Worm (Caenorhabditis elegans): ENCODE measurements around the gene Y39A1A.3.
A peak's percentile ranks its signal among the peaks of the same experiment; 100 is the strongest.

Gene Y39A1A.3

DNA sequence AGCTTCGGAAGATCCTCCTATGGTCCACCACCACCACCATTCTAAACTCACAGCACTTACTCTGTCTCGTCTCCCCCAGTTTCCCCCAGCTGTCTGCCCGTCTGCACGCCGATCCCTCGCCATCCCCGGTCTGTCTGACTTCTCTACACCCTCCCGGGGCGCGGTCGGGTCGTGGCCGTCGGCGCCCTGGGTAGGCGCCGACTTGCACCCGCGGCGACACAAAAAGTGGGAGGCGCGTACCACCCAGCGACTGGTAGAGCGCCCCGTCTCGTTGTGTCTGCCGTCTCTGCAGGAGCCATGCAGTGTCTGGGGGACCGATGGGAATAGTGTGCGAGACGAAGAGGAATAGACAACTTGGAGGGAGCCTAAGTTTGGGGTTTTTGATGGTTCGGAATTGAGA lies 37.7 kb upstream of the Y39A1A.3 start (continued):
- TF ChIP-seq mbf-1 (tag; optimal IDR thresholded peaks at IDR 0.05) (no peak), blmp-1 (tag; optimal IDR thresholded peaks at IDR 0.05; ENCODE audit: insufficient read depth) (peak; percentile 57), nhr-237 (tag; optimal IDR thresholded peaks at IDR 0.05) (no peak), ceh-82 (tag; optimal IDR thresholded peaks at IDR 0.05) (peak; percentile 83)

DNA sequence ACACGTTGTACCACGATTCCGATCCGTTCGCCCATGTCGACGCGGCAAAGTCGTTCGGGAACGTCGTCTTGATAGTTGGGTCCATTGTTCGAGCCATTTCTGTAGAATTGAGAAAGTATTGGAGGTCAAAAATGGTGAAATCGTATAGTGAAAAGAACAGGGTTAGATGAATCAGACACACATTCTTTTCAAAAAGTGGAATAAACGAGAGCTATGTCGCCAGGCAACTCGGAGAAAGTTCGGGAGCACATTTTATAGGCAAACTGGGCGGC lies 37.1 kb upstream of the Y39A1A.3 start, which contains the start of gene Y39A1A.9:
TSS of gene Y39A1A.9 (minus strand) at position 99 of the 272 bp plus-strand sequence.
- TF ChIP-seq nhr-21 (tag; optimal IDR thresholded peaks at IDR 0.05) (no peak), zag-1 (tag; optimal IDR thresholded peaks at IDR 0.05) (no peak), ztf-1 (GFP tag; conservative IDR thresholded peaks at IDR 0.05) (no peak), egl-27 (tag; optimal IDR thresholded peaks at IDR 0.05) (no peak), sem-4 (tag; optimal IDR thresholded peaks at IDR 0.05) (no peak), crh-2 (tag; optimal IDR thresholded peaks at IDR 0.05) (no peak), lin-11 (tag; optimal IDR thresholded peaks at IDR 0.05) (no peak), snpc-4 (tag; optimal IDR thresholded peaks at IDR 0.05) (no peak), nhr-6 (tag; optimal IDR thresholded peaks at IDR 0.05) (no peak)

DNA sequence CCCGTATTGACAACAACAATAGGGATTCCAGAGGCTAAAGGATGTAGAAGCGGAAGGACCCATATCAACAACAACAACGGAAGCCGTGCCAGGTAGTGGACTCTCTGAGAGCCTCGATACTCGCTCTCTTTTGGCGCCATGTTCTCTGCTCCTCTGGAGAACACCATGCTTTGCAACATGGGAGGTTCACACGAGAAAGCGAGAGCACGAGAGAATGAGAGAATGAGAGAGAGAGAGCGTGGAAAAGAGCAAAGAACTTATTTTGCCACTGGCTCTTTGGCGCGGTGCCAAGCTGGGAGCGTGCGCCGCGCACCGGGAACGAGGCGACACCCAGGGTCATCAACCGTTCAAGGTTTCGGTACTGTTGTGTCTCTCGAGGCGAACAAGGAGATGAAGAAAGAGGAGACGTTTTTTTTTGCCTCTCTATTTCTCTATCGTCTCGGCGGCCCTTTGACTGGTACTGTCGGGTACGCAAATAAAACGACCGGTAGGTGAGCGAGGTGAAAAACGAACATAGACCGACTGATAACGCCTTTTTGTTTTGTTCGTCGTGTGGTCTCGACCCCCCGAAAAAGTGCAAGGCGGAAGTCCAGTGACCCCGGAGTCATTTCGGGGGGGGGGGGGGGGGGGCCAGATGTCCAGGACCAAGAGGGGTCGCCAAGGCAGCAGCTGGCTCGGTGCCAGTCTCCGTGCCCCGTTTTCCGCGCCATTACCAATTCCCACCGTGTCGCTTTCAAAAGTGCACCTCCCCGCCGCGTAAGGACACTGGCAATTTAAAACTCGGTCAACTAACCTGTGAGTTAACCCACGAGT lies 36.5 kb upstream of the Y39A1A.3 start, which contains the start of gene Y39A1A.10:
TSS of gene Y39A1A.10 (plus strand) at position 139 of the 813 bp plus-strand sequence.
- no peak for TF ChIP-seq blmp-1 (tag; optimal IDR thresholded peaks at IDR 0.05; ENCODE audit: insufficient read depth)
- TF ChIP-seq unc-55 (GFP tag; optimal IDR thresholded peaks at IDR 0.05) = no peak
- TF ChIP-seq lin-13 (GFP tag; optimal IDR thresholded peaks at IDR 0.05) = no peak
- no peak for TF ChIP-seq Y55F3AM.14 (GFP tag; optimal IDR thresholded peaks at IDR 0.05)
- peak; percentile 61 for TF ChIP-seq sma-9 (GFP tag; optimal IDR thresholded peaks at IDR 0.05)
- no peak for TF ChIP-seq sma-9 (tag; optimal IDR thresholded peaks at IDR 0.05)
- no peak for TF ChIP-seq snpc-4 (tag; optimal IDR thresholded peaks at IDR 0.05)
- TF ChIP-seq nhr-12 (tag; optimal IDR thresholded peaks at IDR 0.05) = no peak
- TF ChIP-seq ztf-11 (tag; optimal IDR thresholded peaks at IDR 0.05) = no peak
- no peak for TF ChIP-seq ceh-82 (tag; optimal IDR thresholded peaks at IDR 0.05)
- no peak for TF ChIP-seq ama-1 (optimal IDR thresholded peaks at IDR 0.05)
- TF ChIP-seq nhr-25 (tag; optimal IDR thresholded peaks at IDR 0.05) = peak; percentile 44
- TF ChIP-seq R02D3.7 (tag; optimal IDR thresholded peaks at IDR 0.05) = no peak
- TF ChIP-seq C34F6.9 (tag; optimal IDR thresholded peaks at IDR 0.05) = peak; percentile 48
- peak in 1 of 2 experiments; percentile 54 for TF ChIP-seq lsy-2 (tag; optimal IDR thresholded peaks at IDR 0.05)
- peak; percentile 28 for TF ChIP-seq crh-2 (tag; optimal IDR thresholded peaks at IDR 0.05)
- TF ChIP-seq alr-1 (tag; optimal IDR thresholded peaks at IDR 0.05) = no peak
- peak; percentile 44 for TF ChIP-seq F13H6.1 (tag; optimal IDR thresholded peaks at IDR 0.05)
- no peak for TF ChIP-seq nhr-6 (tag; optimal IDR thresholded peaks at IDR 0.05)
- peak in 1 of 2 experiments; percentile 77 for TF ChIP-seq mdl-1 (tag; optimal IDR thresholded peaks at IDR 0.05)
- TF ChIP-seq unc-39 (tag; optimal IDR thresholded peaks at IDR 0.05) = no peak
- peak; percentile 28 for TF ChIP-seq fos-1 (tag; optimal IDR thresholded peaks at IDR 0.05)
- peak; percentile 25 for TF ChIP-seq lin-11 (tag; optimal IDR thresholded peaks at IDR 0.05)
- no peak for TF ChIP-seq nhr-77 (tag; optimal IDR thresholded peaks at IDR 0.05)
- no peak for TF ChIP-seq nhr-237 (tag; optimal IDR thresholded peaks at IDR 0.05)
- no peak for TF ChIP-seq peb-1 (tag; optimal IDR thresholded peaks at IDR 0.05)
- TF ChIP-seq aly-2 (tag; optimal IDR thresholded peaks at IDR 0.05) = no peak
- no peak for TF ChIP-seq dmd-4 (tag; optimal IDR thresholded peaks at IDR 0.05)
- TF ChIP-seq lin-39 (tag; optimal IDR thresholded peaks at IDR 0.05) = no peak
- no peak for TF ChIP-seq nhr-23 (tag; optimal IDR thresholded peaks at IDR 0.05)
- no peak for TF ChIP-seq ZK546.5 (tag; optimal IDR thresholded peaks at IDR 0.05)
- TF ChIP-seq gmeb-1 (tag; optimal IDR thresholded peaks at IDR 0.05) = no peak
- peak; percentile 12 for TF ChIP-seq nhr-129 (tag; optimal IDR thresholded peaks at IDR 0.05)
- TF ChIP-seq egl-27 (tag; optimal IDR thresholded peaks at IDR 0.05) = no peak
- TF ChIP-seq sma-3 (GFP tag; optimal IDR thresholded peaks at IDR 0.05) = no peak
- no peak for TF ChIP-seq zag-1 (tag; optimal IDR thresholded peaks at IDR 0.05)

All from whole organism, L2 larva.